Fruit fly (Drosophila melanogaster): ENCODE measurements around the gene brk.

brk gene

dm6 chrX:7319053-7319702 lies 11.4 kb downstream of the brk start (continued):
- no peak for TF ChIP-seq pan (optimal IDR thresholded peaks at IDR 0.05)
- TF ChIP-seq Myc (optimal IDR thresholded peaks at IDR 0.05) = peak; percentile 56
- no peak for TF ChIP-seq dl (GFP tag; optimal IDR thresholded peaks at IDR 0.05; ENCODE audit: insufficient read depth in 1 of 2, partially characterized antibody in 2 of 2)
- peak; percentile 27 for TF ChIP-seq Jra (GFP tag; optimal IDR thresholded peaks at IDR 0.05)
- peak; percentile 72 for TF ChIP-seq tai (GFP tag; optimal IDR thresholded peaks at IDR 0.05)
- TF ChIP-seq foxo (GFP tag; optimal IDR thresholded peaks at IDR 0.05) = peak in 1 of 2 experiments; percentile 89
- peak; percentile 64 for TF ChIP-seq CG9705 (GFP tag; optimal IDR thresholded peaks at IDR 0.05)
- TF ChIP-seq lola (GFP tag; optimal IDR thresholded peaks at IDR 0.05) = no peak

dm6 chrX:7319703-7320088 lies 12.0 kb downstream of the brk start:
- no peak for TF ChIP-seq fru (GFP tag; optimal IDR thresholded peaks at IDR 0.05)
- TF ChIP-seq rgr (GFP tag; optimal IDR thresholded peaks at IDR 0.05) = no peak
- TF ChIP-seq OdsH (GFP tag; optimal IDR thresholded peaks at IDR 0.05) = no peak
- no peak for TF ChIP-seq pan (optimal IDR thresholded peaks at IDR 0.05)
- no peak for TF ChIP-seq Hr83 (GFP tag; optimal IDR thresholded peaks at IDR 0.05; ENCODE audit: poor library complexity, severe bottlenecking)
- TF ChIP-seq Rel (GFP tag; optimal IDR thresholded peaks at IDR 0.05) = no peak
- TF ChIP-seq Rel (tag; optimal IDR thresholded peaks at IDR 0.05) = no peak
- TF ChIP-seq woc (GFP tag; optimal IDR thresholded peaks at IDR 0.05) = no peak
- TF ChIP-seq GATAd (GFP tag; optimal IDR thresholded peaks at IDR 0.05) = no peak
- no peak for TF ChIP-seq lola (GFP tag; optimal IDR thresholded peaks at IDR 0.05)
- TF ChIP-seq br (GFP tag; optimal IDR thresholded peaks at IDR 0.05) = no peak
- no peak for TF ChIP-seq brk (GFP tag; optimal IDR thresholded peaks at IDR 0.05)
- TF ChIP-seq Abd-B (GFP tag; optimal IDR thresholded peaks at IDR 0.05) = no peak
- no peak for TF ChIP-seq ey (GFP tag; optimal IDR thresholded peaks at IDR 0.05)

- TF ChIP-seq CG32264 (GFP tag; optimal IDR thresholded peaks at IDR 0.05) (no peak), Hr78 (GFP tag; optimal IDR thresholded peaks at IDR 0.05) (no peak), sage (GFP tag; optimal IDR thresholded peaks at IDR 0.05) (no peak), foxo (GFP tag; optimal IDR thresholded peaks at IDR 0.05) (no peak), tai (GFP tag; optimal IDR thresholded peaks at IDR 0.05) (no peak), CG9705 (GFP tag; optimal IDR thresholded peaks at IDR 0.05) (no peak), dsf (GFP tag; optimal IDR thresholded peaks at IDR 0.05; ENCODE audit: borderline replicate concordance) (no peak), Vsx2 (GFP tag; optimal IDR thresholded peaks at IDR 0.05; ENCODE audit: partially characterized antibody) (no peak), rgr (GFP tag; optimal IDR thresholded peaks at IDR 0.05) (no peak), Hr83 (GFP tag; optimal IDR thresholded peaks at IDR 0.05; ENCODE audit: poor library complexity, severe bottlenecking) (no peak), CrebA (GFP tag; optimal IDR thresholded peaks at IDR 0.05; ENCODE audit: borderline replicate concordance) (no peak), brk (GFP tag; optimal IDR thresholded peaks at IDR 0.05) (no peak), ey (GFP tag; optimal IDR thresholded peaks at IDR 0.05) (no peak), pan (optimal IDR thresholded peaks at IDR 0.05) (no peak), jim (GFP tag; optimal IDR thresholded peaks at IDR 0.05) (no peak)
Observed at dm6 chrX:7320455-7321224, 12.9 kb downstream of the brk start.

- TF ChIP-seq pan (optimal IDR thresholded peaks at IDR 0.05) = no peak
- TF ChIP-seq h (GFP tag; optimal IDR thresholded peaks at IDR 0.05) = no peak
- TF ChIP-seq dl (GFP tag; optimal IDR thresholded peaks at IDR 0.05; ENCODE audit: insufficient read depth in 1 of 2, partially characterized antibody in 2 of 2) = no peak
- TF ChIP-seq Abd-B (GFP tag; optimal IDR thresholded peaks at IDR 0.05) = no peak
- TF ChIP-seq dsf (GFP tag; optimal IDR thresholded peaks at IDR 0.05; ENCODE audit: borderline replicate concordance) = no peak
- TF ChIP-seq psq (GFP tag; optimal IDR thresholded peaks at IDR 0.05) = no peak
- no peak for TF ChIP-seq Myc (optimal IDR thresholded peaks at IDR 0.05)
- no peak for TF ChIP-seq Hnf4 (GFP tag; optimal IDR thresholded peaks at IDR 0.05)
- TF ChIP-seq CG32264 (GFP tag; optimal IDR thresholded peaks at IDR 0.05) = no peak
- TF ChIP-seq lola (GFP tag; optimal IDR thresholded peaks at IDR 0.05) = no peak
- no peak for TF ChIP-seq GATAd (GFP tag; optimal IDR thresholded peaks at IDR 0.05)
- no peak for TF ChIP-seq CG9705 (GFP tag; optimal IDR thresholded peaks at IDR 0.05)
- no peak for TF ChIP-seq Hr83 (GFP tag; optimal IDR thresholded peaks at IDR 0.05; ENCODE audit: poor library complexity, severe bottlenecking)
- no peak for TF ChIP-seq dmrt93B (GFP tag; optimal IDR thresholded peaks at IDR 0.05)
Observed at dm6 chrX:7321829-7322228, 14.1 kb downstream of the brk start.

Data from whole organism, wandering third instar larva.